Worm (Caenorhabditis elegans) whole organism, midembryonic: ENCODE measurements around the gene C14C6.13.

Experiments
- flt-1 ChIP-seq: fragments of 200-800 bp; sonication (Bioruptor generic); IDR thresholded peaks from 2 replicates; pipeline ENCODE4 v1.3.6; 2022; ENCODE audit warnings: missing genetic modification characterization, missing compliant biosample characterization
- med-1 ChIP-seq: sonication (generic microtip); optimal IDR thresholded peaks from 2 replicates; lab custom pipeline; 2017; ENCODE audit warnings: missing genetic modification characterization, mild to moderate bottlenecking, missing compliant biosample characterization, antibody characterized with exemption, missing genetic modification reagents; ENCODE audit not compliant: insufficient read depth
- ref-1 ChIP-seq: fragments of 200-800 bp; sonication (Bioruptor generic); conservative IDR thresholded peaks from 2 replicates; pipeline ENCODE4 v1.3.6; 2022; ENCODE audit warnings: missing genetic modification reagents, missing genetic modification characterization, missing compliant biosample characterization
- ztf-29 ChIP-seq: fragments of 200-800 bp; sonication (Bioruptor generic); IDR thresholded peaks from 2 replicates; pipeline ENCODE4 v1.3.6; 2022; ENCODE audit warnings: missing genetic modification reagents, missing genetic modification characterization, missing compliant biosample characterization

- no peak for TF ChIP-seq ztf-29 (GFP tag; lab: Robert Waterston, UW)
- no peak for TF ChIP-seq flt-1
- no peak for TF ChIP-seq ref-1 (GFP tag; lab: Robert Waterston, UW)
- no peak for TF ChIP-seq med-1 (GFP tag; lab: Kevin White, UChicago)
Measured at ce11 chrV:543169-543568, 31.4 kb downstream of the C14C6.13 start, which contains the start of gene C14C6.3.
